Fruit fly (Drosophila melanogaster): ENCODE measurements around the gene CG4511.
A peak's percentile ranks its signal among the peaks of the same experiment; 100 is the strongest.

Gene CG4511

DNA sequence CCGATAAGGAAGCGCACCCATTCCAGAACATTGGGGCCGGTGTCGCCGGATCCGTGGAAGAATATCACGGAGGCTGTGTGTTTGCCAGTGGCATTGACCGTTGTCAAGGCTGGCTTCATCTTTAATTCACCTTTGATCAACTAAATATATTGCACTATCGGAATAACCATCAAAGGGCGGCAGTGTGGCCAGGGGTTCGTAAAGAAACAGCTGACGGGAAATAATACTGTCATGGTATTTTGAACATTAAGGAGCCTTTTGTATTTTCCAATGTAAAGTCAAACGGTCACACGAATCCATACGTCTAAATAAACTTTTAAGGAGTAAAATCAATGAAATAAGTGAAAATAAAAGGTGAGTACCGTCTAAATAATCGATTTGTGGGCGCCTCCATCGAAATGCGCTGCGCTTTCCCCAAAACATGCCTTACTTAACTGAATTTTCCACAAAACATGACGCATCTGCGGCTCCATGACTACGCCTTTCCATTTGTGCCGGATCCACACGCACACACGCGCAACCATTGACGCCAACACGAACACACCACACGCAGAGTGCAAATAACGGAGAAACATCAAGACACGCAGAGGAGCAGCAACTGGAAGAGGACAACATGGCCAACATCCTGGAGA, at the start of gene CG4511, which contains the start of gene CG6567:
TSS of gene CG4511 (plus strand) at position 259 of the 632 bp plus-strand sequence.
TSS of gene CG6567 (minus strand) at position 209 of the 632 bp plus-strand sequence.
- peak; percentile 10 for TF ChIP-seq noc (tag; optimal IDR thresholded peaks at IDR 0.05)

DNA sequence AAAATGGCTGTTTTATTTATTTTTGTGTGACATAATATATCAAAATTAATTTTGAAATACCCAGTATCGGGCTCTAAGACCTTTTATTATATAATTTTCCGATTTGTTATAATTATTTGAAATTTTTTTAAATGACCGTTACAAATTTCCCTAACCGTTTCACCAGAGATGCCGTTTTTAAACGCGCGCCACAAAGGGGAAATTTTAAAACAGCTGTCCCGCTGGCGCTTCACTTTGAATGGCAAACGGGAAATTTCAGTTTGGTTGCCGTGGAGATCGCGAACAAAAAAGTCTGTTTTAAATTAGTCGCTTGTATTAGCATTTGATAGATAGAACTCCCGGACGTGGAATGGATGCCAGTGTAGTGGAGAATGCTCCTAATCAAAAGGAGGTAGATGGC, 39.3 kb upstream of the CG4511 start, which contains the start of the genes CG14693 and TTLL15:
TSS of gene CG14693 (minus strand) at position 16 of the 400 bp plus-strand sequence.
TSS of gene TTLL15 (plus strand) at position 257 of the 400 bp plus-strand sequence.
- no peak for TF ChIP-seq noc (tag; optimal IDR thresholded peaks at IDR 0.05)

DNA sequence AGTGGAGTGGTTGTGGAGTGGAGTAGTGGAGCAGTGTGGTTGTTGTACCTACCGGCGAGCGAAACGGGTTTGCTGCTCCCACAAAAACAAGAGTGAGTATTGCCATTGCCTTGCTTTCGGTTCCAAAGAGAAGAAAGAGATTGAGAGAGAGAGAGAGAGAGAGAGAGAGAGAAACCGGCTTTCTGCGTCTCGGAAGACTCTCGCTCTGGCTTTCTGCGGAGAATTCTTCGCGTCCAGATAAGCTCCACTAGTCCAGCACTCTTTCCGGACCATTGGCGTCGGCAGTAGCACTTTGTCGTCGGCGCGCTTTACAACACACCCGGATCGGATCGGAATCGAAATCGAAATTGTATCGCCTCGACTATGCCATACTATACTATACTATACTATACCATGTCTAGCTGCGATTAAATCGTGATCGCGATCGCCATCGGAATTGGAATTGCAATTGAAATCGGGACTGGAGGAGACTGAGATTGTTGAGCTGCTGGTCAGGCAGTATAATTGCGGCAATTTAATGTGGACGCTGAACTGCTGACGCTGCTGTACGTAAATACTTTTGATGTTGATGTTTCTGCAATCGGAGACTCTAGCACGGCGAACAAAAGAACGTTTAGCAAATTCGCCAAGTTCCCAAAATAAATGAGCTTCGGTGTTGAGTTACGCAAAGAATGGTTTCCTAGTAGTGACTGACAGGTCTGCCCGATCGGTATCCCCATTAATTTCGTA, 27.3 kb upstream of the CG4511 start, which contains the start of gene Cad86C:
TSS of gene Cad86C (plus strand) at position 284 of the 729 bp plus-strand sequence.
- no peak for TF ChIP-seq noc (tag; optimal IDR thresholded peaks at IDR 0.05)

DNA sequence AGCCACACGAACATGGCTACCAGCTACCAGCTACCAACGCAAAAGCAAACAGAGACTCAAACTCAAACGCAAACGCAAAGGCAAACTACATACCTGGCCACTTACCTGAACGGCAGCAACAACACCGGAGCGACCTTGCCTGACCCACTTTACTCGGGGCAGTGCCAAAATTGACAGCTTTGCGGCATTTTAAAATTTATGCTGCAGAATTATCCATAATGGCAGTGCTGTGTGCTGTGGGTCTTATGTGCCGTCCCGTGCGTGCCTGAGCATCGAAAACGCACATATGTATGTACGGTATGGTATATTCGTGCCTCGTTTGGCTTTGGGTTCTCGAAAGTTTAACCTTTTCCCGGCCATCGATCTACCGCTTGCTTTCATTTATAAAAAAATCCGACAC, 25.6 kb upstream of the CG4511 start:
- no peak for TF ChIP-seq noc (tag; optimal IDR thresholded peaks at IDR 0.05)

DNA sequence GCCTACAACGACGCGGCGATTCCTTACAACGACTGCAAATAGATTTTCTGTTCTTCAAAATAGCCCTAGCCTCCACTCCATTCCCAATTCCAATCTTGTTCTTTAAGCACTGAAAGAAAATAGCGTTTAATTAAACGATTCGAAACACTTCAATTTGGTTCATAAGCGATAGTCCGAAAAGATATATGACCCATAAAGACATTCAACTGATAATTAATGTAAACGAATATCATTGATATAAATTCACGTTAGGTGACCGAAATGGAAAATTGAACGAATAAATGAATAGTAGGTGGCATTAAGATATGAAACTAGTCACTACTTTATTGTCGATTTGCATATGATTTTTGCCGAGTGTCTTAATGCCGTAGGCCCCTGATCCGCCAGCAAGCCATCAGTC, 24.6 kb upstream of the CG4511 start:
- TF ChIP-seq noc (tag; optimal IDR thresholded peaks at IDR 0.05): no peak

DNA sequence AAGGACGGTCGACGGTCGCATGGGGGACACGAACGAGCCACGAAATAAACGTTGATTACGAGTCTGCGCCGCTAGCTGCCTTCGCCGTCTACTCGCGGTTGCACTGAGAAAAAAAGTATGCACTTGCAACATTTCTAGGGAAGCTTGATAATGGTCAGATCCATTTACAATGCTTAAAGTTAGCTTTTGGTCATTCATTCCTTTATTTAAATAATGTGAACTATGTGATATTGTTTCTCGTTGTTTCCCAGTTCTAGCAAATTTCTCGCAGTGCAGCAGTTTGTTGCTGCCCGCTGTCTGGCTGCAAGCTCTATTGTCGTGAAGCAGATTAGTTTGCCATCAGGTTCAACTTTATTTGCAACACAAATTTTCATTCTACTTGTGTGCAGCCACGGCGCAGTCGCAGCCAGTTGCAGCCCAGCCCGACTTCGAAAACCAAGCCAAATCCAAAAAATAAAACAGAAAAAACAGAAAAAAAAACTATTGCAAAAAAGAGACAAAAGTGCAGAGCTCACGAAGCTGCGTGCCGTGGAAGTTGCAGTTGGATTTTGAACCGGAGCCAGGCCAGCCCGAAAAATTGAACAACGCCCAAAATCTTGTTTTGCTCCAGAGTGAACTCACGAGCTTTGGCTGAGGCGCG, 21.7 kb upstream of the CG4511 start:
- TF ChIP-seq noc (tag; optimal IDR thresholded peaks at IDR 0.05): no peak

DNA sequence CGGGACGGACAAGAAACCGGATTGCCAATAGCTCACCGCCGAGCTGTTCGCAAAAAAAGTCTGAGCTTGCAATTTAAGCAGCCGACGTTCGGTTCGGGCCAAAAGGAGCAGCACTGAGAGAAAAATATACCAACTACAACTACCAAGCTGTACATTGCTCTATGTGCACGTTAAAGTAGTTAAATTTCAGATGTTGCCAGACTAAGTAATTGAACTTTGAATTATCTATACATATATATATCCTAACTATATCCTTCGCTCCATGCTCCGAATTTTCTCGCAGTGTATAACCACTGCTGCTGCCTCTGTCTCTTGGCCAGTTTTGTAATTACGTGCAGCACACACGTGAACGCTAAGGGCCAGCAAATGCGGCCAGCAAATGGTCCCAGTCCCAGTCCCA, 19.4 kb upstream of the CG4511 start:
- no peak for TF ChIP-seq noc (tag; optimal IDR thresholded peaks at IDR 0.05)

DNA sequence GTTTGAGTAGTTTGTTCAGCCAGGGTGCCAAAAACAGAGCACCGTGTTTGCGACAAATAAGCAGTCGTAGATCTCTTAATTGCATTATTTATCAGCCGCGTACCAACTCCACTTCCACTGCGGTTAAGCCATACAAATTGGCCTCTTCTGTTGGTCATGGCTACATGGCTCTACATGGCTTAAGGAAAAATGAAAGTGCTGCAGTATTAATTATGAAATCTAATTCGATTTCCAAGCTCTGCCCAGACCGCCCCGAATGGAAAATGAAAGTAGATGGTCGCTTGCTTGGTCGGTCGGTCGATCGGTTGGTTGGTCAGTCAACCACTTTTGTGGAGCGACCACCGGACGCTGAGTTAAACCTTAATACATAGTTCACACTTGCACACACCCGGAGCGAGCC, 17.4 kb upstream of the CG4511 start:
- no peak for TF ChIP-seq noc (tag; optimal IDR thresholded peaks at IDR 0.05)

DNA sequence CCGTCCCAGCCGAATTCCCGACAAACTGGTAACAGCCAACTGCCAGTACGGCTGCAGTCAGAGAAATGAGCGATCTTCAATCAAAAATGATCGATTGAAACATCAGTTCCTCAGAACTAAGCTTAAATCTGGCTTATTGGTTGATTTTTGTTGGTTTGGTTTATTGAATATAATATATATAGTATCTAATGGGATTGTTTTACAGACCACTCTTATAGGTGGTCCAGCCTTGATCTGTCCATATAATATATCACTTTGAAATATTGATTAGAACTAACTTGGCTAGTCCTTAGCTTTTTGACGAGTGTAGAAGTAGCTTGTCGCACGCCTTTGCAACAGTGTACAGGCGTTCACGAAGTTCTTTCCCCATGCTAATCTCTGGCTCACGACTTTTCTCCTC, 11.9 kb upstream of the CG4511 start:
- TF ChIP-seq noc (tag; optimal IDR thresholded peaks at IDR 0.05): no peak

DNA sequence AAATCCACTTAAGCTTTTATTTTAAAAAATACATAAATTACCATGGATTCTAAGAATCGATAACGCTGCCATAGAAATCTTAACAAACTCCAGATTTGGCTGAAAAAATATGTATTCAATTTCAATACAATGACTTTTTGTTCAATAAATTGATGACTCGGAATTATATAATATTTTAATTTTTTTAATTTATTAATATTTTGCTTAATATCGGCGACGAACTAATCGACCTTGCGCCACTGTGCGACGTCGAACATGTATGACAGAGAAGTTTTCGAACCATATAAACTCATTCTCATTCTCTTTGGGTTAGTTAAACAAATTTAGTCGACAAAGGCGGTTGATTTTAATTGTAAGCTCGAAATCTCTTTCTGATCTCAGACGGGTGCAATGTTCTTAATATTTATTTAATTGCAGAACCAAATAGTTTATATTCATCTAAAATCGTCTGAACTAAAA, 4.8 kb upstream of the CG4511 start, which contains the start of gene CG42394:
TSS of gene CG42394 (plus strand) at position 311 of the 459 bp plus-strand sequence.
- TF ChIP-seq noc (tag; optimal IDR thresholded peaks at IDR 0.05): peak; percentile 86

DNA sequence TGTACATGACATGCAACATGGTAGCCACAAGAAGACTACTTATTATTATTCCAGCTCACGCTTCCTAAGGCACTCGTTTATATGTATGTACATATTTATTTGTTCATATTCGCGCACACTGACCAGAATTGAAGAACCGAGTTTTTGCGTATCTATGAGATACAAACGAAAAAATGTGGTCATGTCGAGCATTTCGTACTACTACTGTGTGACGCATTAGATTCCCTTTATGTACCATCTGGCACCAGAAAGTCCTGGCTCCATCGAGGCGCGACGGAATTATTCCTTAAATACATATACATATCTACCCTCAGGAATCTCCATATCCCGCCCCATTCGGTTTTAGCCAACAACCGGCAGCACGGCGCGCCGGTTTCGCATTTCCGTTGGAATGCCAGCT, 3.7 kb upstream of the CG4511 start:
- TF ChIP-seq noc (tag; optimal IDR thresholded peaks at IDR 0.05): no peak

DNA sequence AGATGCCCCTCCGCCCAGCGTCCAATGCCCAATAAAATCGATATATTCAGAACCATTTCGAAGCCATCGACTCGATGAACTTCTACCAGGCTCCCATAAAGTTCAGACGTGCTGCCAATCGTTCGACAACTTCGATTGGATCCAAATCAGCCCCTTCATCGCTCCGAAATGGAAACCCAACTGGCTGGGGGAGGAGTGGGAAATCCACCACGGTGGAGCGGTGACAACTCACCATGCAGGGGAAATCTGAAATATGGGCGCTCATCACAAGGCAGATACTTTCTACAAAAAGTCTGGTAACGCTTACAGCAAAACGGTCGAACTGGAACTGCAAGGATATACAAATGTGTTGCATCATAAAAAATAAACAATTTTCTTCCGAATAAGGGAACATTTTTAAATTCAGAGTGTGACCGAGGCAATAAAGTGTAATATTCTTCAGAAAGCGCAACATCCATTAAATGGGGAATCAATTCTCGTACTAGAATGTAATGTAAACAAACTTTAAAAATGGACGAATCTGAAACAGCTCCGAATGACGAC, 2.0 kb upstream of the CG4511 start, which contains the start of gene CG4565:
TSS of gene CG4565 (plus strand) at position 493 of the 543 bp plus-strand sequence.
- TF ChIP-seq noc (tag; optimal IDR thresholded peaks at IDR 0.05): no peak

DNA sequence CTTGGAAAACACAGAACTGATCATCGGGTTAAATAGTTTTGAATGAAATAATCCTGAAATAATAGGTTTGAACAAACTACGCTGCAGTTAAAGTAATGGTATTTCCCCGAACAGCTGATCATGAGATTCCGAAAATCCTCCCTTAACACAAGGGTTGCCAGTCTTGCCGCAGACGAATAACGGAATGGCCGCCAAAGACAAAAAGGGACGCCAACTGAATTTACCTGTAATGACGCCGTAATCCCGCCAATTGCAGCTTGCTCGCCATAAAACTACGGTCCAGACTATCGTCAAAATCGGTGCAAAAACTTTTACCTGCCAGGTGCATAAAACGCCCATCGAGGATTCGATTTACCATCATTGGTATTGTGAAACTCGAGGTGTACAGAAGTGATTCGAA, 2.3 kb downstream of the CG4511 start, which contains the start of gene CG4570:
TSS of gene CG4570 (plus strand) at position 190 of the 400 bp plus-strand sequence.
- TF ChIP-seq noc (tag; optimal IDR thresholded peaks at IDR 0.05): no peak

DNA sequence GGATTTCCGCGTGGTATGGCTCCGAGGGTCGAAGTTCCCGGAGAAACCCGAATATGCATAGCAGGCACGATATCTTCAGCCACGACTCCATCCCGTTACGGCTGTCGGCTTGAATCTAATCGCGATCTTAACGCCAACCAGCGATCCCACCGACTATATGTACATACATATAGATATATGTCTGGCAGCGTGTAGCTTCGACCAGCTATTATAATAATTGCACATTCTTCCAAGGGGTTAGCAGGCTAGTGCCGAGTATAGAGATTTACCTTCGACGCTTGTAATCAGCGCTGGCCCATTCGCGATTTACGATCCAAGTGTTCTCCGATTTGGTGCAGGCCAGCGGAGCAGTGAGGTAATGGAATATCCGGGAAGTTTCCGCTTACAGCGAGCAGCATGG, 5.4 kb downstream of the CG4511 start, which contains the start of gene CG14694:
TSS of gene CG14694 (minus strand) at position 101 of the 400 bp plus-strand sequence.
- TF ChIP-seq noc (tag; optimal IDR thresholded peaks at IDR 0.05): no peak

DNA sequence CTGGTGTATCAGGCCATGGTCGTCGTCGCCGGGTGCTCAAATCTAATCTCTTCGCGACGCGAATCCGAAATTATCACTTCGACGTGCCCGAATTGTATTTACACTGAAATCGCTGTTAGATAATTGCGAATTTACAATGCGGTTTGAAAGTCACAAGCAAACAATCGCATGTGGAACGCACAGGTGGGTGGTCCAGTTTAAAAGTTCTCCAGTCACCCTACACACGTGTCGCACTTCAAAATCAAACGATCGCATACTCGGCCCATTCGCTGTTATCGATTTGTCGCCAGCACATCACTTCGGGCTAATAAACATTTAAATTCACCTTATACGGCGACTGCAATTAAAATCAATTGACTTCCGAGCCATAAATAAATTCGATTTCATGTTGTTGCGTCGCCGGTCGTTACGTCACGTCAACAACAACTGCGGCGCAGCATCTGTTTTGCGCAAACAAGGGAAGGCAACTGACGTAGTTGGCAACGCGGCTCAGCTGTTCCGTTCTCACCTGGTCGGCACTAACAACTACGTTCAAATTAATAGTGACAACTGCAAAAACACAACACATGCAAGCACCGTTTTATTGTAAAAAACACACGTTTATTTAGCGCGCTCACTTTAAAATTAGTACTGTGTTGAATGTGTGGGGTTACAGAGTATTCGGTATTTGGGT, 8.6 kb downstream of the CG4511 start, which contains the start of gene CG6574:
TSS of gene CG6574 (minus strand) at position 216 of the 673 bp plus-strand sequence.
- peak; percentile 46 for TF ChIP-seq noc (tag; optimal IDR thresholded peaks at IDR 0.05)
